Worm (Caenorhabditis elegans) whole organism, young adult: ENCODE measurements around the gene his-62.

Experiments used
- D2030.7 ChIP-seq: fragments of 200-800 bp; sonication (Bioruptor generic); IDR thresholded peaks from 2 replicates; pipeline ENCODE4 v1.3.6; 2022; ENCODE audit warnings: missing genetic modification reagents, missing genetic modification characterization, missing compliant biosample characterization
- F23B12.7 ChIP-seq: sonication (generic microtip); optimal IDR thresholded peaks from 2 replicates; lab custom pipeline; 2017; ENCODE audit warnings: missing genetic modification characterization, mild to moderate bottlenecking, missing compliant biosample characterization, antibody characterized with exemption, moderate library complexity; ENCODE audit not compliant: insufficient read depth
- F37B4.10 ChIP-seq: fragments of 200-800 bp; sonication (Bioruptor generic); IDR thresholded peaks from 2 replicates; pipeline ENCODE4 v1.3.6; 2022; ENCODE audit warnings: missing genetic modification characterization, missing compliant biosample characterization
- F39B2.1 ChIP-seq: fragments of 200-800 bp; sonication (Bioruptor generic); IDR thresholded peaks from 2 replicates; pipeline ENCODE4 v1.3.6; 2022; ENCODE audit warnings: missing genetic modification reagents, missing genetic modification characterization, missing compliant biosample characterization
- T07F8.4 ChIP-seq: sonication (generic microtip); optimal IDR thresholded peaks from 2 replicates; lab custom pipeline; 2016; ENCODE audit warnings: mild to moderate bottlenecking, missing genetic modification characterization, moderate library complexity, missing compliant biosample characterization
- Y53F4B.3 ChIP-seq: fragments of 200-800 bp; sonication (Bioruptor generic); IDR thresholded peaks from 2 replicates; pipeline ENCODE4 v1.3.6; 2022; ENCODE audit warnings: missing genetic modification reagents, missing genetic modification characterization, missing compliant biosample characterization
- Y56A3A.18 ChIP-seq: fragments of 200-800 bp; sonication (Bioruptor generic); IDR thresholded peaks from 2 replicates; pipeline ENCODE4 v1.3.6; 2022; ENCODE audit warnings: missing genetic modification reagents, missing genetic modification characterization, missing compliant biosample characterization
- Y67H2A.10 ChIP-seq: fragments of 200-800 bp; sonication (Bioruptor generic); conservative IDR thresholded peaks from 2 replicates; pipeline ENCODE4 v1.3.6; 2022; ENCODE audit warnings: missing genetic modification reagents, missing genetic modification characterization, missing compliant biosample characterization
- Y95B8A.8 ChIP-seq: fragments of 200-800 bp; sonication (Bioruptor generic); IDR thresholded peaks from 2 replicates; pipeline ENCODE4 v1.3.6; 2022; ENCODE audit warnings: missing genetic modification reagents, missing genetic modification characterization, missing compliant biosample characterization
- attf-3 ChIP-seq: fragments of 200-800 bp; sonication (Bioruptor generic); conservative IDR thresholded peaks from 2 replicates; pipeline ENCODE4 v1.3.6; 2022; ENCODE audit warnings: missing genetic modification reagents, missing genetic modification characterization, missing compliant biosample characterization
- attf-6 ChIP-seq: fragments of 200-800 bp; sonication (Bioruptor generic); IDR thresholded peaks from 2 replicates; pipeline ENCODE4 v1.3.6; 2022; ENCODE audit warnings: missing genetic modification reagents, missing genetic modification characterization, missing compliant biosample characterization
- bed-1 ChIP-seq: fragments of 200-800 bp; sonication (Bioruptor generic); IDR thresholded peaks from 2 replicates; pipeline ENCODE4 v1.3.6; 2022; ENCODE audit warnings: missing genetic modification reagents, missing genetic modification characterization, missing compliant biosample characterization
- bed-2 ChIP-seq: fragments of 200-800 bp; sonication (Bioruptor generic); IDR thresholded peaks from 2 replicates; pipeline ENCODE4 v1.3.6; 2022; ENCODE audit warnings: missing genetic modification reagents, missing genetic modification characterization, missing compliant biosample characterization
- ceh-27 ChIP-seq: fragments of 200-800 bp; sonication (Bioruptor generic); optimal IDR thresholded peaks from 2 replicates; lab custom pipeline; 2018; ENCODE audit warnings: mild to moderate bottlenecking, missing genetic modification characterization, moderate library complexity, missing compliant biosample characterization
- ceh-58 ChIP-seq: fragments of 200-800 bp; sonication (Bioruptor generic); IDR thresholded peaks from 2 replicates; pipeline ENCODE4 v1.3.6; 2022; ENCODE audit warnings: missing genetic modification characterization, missing compliant biosample characterization
- ceh-91 ChIP-seq: fragments of 200-800 bp; sonication (Bioruptor generic); IDR thresholded peaks from 2 replicates; pipeline ENCODE4 v1.3.6; 2022; ENCODE audit warnings: missing genetic modification reagents, missing genetic modification characterization, missing compliant biosample characterization
- chd-7 ChIP-seq: sonication (generic microtip); optimal IDR thresholded peaks from 2 replicates; lab custom pipeline; 2016; ENCODE audit warnings: mild to moderate bottlenecking, missing genetic modification characterization, moderate library complexity, missing compliant biosample characterization
- dox-1 ChIP-seq: fragments of 200-800 bp; sonication (Bioruptor generic); IDR thresholded peaks from 2 replicates; pipeline ENCODE4 v1.3.6; 2022; ENCODE audit warnings: missing genetic modification reagents, missing genetic modification characterization, missing compliant biosample characterization
- dpff-1 ChIP-seq: sonication (generic microtip); optimal IDR thresholded peaks from 2 replicates; lab custom pipeline; 2017; ENCODE audit warnings: mild to moderate bottlenecking, missing genetic modification characterization, missing compliant biosample characterization
- efl-1 ChIP-seq: fragments of 150-350 bp; optimal IDR thresholded peaks from 2 replicates; lab custom pipeline; 2014; ENCODE audit warnings: missing biosample characterization, missing genetic modification reagents, missing genetic modification characterization
- egrh-3 ChIP-seq: fragments of 200-800 bp; sonication (Bioruptor generic); IDR thresholded peaks from 2 replicates; pipeline ENCODE4 v1.3.6; 2022; ENCODE audit warnings: missing genetic modification reagents, missing genetic modification characterization, missing compliant biosample characterization
- ets-4 ChIP-seq: fragments of 200-800 bp; sonication (Bioruptor generic); optimal IDR thresholded peaks from 2 replicates; lab custom pipeline; 2018; ENCODE audit warnings: mild to moderate bottlenecking, missing genetic modification characterization, missing compliant biosample characterization
- him-1 ChIP-seq: sonication (generic microtip); optimal IDR thresholded peaks from 2 replicates; lab custom pipeline; 2016; ENCODE audit warnings: missing genotype, missing genetic modification reagents, missing genetic modification characterization, missing compliant biosample characterization
- hmg-1.2 ChIP-seq: fragments of 200-800 bp; sonication (Bioruptor generic); IDR thresholded peaks from 2 replicates; pipeline ENCODE4 v1.3.6; 2022; ENCODE audit warnings: missing genetic modification reagents, missing genetic modification characterization, missing compliant biosample characterization
- hrde-1 ChIP-seq: sonication (generic microtip); optimal IDR thresholded peaks from 2 replicates; lab custom pipeline; 2016; ENCODE audit warnings: missing genetic modification characterization, mild to moderate bottlenecking, missing compliant biosample characterization, moderate library complexity, missing genotype, missing genetic modification reagents, borderline replicate concordance
- lag-1 ChIP-seq: fragments of 200-800 bp; sonication (Bioruptor generic); IDR thresholded peaks from 2 replicates; pipeline ENCODE4 v1.3.6; 2022; ENCODE audit warnings: missing genetic modification reagents, missing genetic modification characterization, missing compliant biosample characterization
- let-526 ChIP-seq: fragments of 200-800 bp; sonication (Bioruptor generic); IDR thresholded peaks from 2 replicates; pipeline ENCODE4 v1.3.6; 2022; ENCODE audit warnings: missing genetic modification reagents, missing genetic modification characterization, missing compliant biosample characterization
- let-607 ChIP-seq, 2 experiments: fragments of 200-800 bp in 1 of 2; sonication (Bioruptor generic) in 1 of 2; sonication (generic microtip) in 1 of 2; optimal IDR thresholded peaks; 2 replicates each; lab custom pipeline; 2016 to 2018; ENCODE audit warnings: mild to moderate bottlenecking in 2 of 2, missing compliant biosample characterization in 2 of 2, missing genetic modification characterization in 2 of 2, moderate library complexity in 2 of 2, missing genotype in 1 of 2
- lin-40 ChIP-seq: sonication (generic microtip); optimal IDR thresholded peaks from 2 replicates; lab custom pipeline; 2016; ENCODE audit warnings: missing genetic modification characterization, mild to moderate bottlenecking, missing compliant biosample characterization, missing genotype, missing genetic modification reagents
- lin-54 ChIP-seq: fragments of 200-800 bp; sonication (Bioruptor generic); optimal IDR thresholded peaks from 2 replicates; lab custom pipeline; 2018; ENCODE audit warnings: mild to moderate bottlenecking, missing genetic modification characterization, missing compliant biosample characterization
- madf-10 ChIP-seq: sonication (generic microtip); optimal IDR thresholded peaks from 2 replicates; lab custom pipeline; 2016; ENCODE audit warnings: mild to moderate bottlenecking, missing genetic modification characterization, missing compliant biosample characterization
- madf-8 ChIP-seq: fragments of 200-800 bp; sonication (Bioruptor generic); conservative IDR thresholded peaks from 2 replicates; pipeline ENCODE4 v1.3.6; 2022; ENCODE audit warnings: missing genetic modification reagents, missing genetic modification characterization, missing compliant biosample characterization
- nfya-1 ChIP-seq: sonication (generic microtip); optimal IDR thresholded peaks from 2 replicates; lab custom pipeline; 2017; ENCODE audit warnings: antibody characterized with exemption, missing compliant biosample characterization, missing genetic modification characterization, borderline replicate concordance; ENCODE audit not compliant: insufficient read depth
- nfya-2 ChIP-seq: fragments of 200-800 bp; sonication (Bioruptor generic); IDR thresholded peaks from 2 replicates; pipeline ENCODE4 v1.3.6; 2022; ENCODE audit warnings: missing genetic modification reagents, missing genetic modification characterization, missing compliant biosample characterization
- pha-4 ChIP-seq: fragments of 150-350 bp; sonication (generic microtip); optimal IDR thresholded peaks from 2 replicates; lab custom pipeline; 2014; ENCODE audit warnings: missing biosample characterization, missing genetic modification reagents, missing genetic modification characterization
- rcor-1 ChIP-seq: fragments of 200-800 bp; sonication (Bioruptor generic); IDR thresholded peaks from 2 replicates; pipeline ENCODE4 v1.3.6; 2022; ENCODE audit warnings: missing genetic modification reagents, missing genetic modification characterization, missing compliant biosample characterization
- rpc-1 ChIP-seq, 2 experiments: fragments of 150-350 bp in 1 of 2; sonication (generic microtip) in 1 of 2; optimal IDR thresholded peaks; 2 replicates each; lab custom pipeline; 2014 to 2018; ENCODE audit warnings: missing biosample characterization in 1 of 2, missing genetic modification characterization in 1 of 2, missing genetic modification reagents in 1 of 2, missing genotype in 1 of 2
- snpc-1.3 ChIP-seq: sonication (generic microtip); optimal IDR thresholded peaks from 2 replicates; lab custom pipeline; 2017; ENCODE audit warnings: missing genetic modification characterization, mild to moderate bottlenecking, missing compliant biosample characterization, antibody characterized with exemption, moderate library complexity, missing genotype, missing genetic modification reagents; ENCODE audit not compliant: insufficient read depth
- sptf-2 ChIP-seq: fragments of 200-800 bp; sonication (Bioruptor generic); optimal IDR thresholded peaks from 2 replicates; lab custom pipeline; 2018; ENCODE audit warnings: mild to moderate bottlenecking, missing genetic modification characterization, missing compliant biosample characterization
- tbp1 ChIP-seq: fragments of 200-800 bp; sonication (Bioruptor generic); optimal IDR thresholded peaks from 2 replicates; lab custom pipeline; 2018; ENCODE audit warnings: mild to moderate bottlenecking, missing genetic modification characterization, missing compliant biosample characterization
- tbx-9 ChIP-seq: sonication (generic microtip); optimal IDR thresholded peaks from 2 replicates; lab custom pipeline; 2016; ENCODE audit warnings: borderline replicate concordance, missing genetic modification characterization, inconsistent platforms, missing compliant biosample characterization
- unc-130 ChIP-seq: sonication (generic microtip); optimal IDR thresholded peaks from 2 replicates; lab custom pipeline; 2016; ENCODE audit warnings: missing genetic modification reagents, missing genetic modification characterization, missing compliant biosample characterization
- xnd-1 ChIP-seq: sonication (generic microtip); optimal IDR thresholded peaks from 2 replicates; lab custom pipeline; 2016; ENCODE audit warnings: missing genotype, missing genetic modification reagents, missing genetic modification characterization, missing compliant biosample characterization
- zim-3 ChIP-seq: sonication (generic microtip); optimal IDR thresholded peaks from 2 replicates; lab custom pipeline; 2017; ENCODE audit warnings: mild to moderate bottlenecking, missing genetic modification characterization, moderate library complexity, missing compliant biosample characterization
- ztf-26 ChIP-seq: sonication (generic microtip); optimal IDR thresholded peaks from 2 replicates; lab custom pipeline; 2017; ENCODE audit warnings: missing genetic modification characterization, missing compliant biosample characterization
- ztf-28 ChIP-seq: fragments of 200-800 bp; sonication (Bioruptor generic); IDR thresholded peaks from 2 replicates; pipeline ENCODE4 v1.3.6; 2022; ENCODE audit warnings: missing genetic modification reagents, missing genetic modification characterization, missing compliant biosample characterization

The his-62 gene

DNA sequence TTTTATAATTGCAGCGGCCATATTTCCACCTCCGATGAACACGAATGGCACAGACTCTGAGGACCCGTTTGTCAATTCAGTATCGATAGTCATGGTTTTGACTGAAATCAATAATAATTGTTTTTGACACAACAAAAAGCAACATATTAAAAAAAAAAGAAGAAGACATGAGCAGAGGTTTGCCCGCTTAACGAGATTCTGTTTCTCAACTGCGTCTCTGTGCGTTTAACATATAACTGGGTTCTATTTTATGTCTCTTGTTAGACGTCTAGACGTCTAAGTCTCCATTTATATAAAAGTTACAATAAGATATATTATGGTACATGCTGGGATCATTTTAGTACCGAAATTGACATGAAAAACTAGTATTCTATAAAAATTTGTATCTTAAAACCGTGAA is 9.1 kb upstream of the his-62 start, which contains the start of gene pycr-4:
TSS of gene pycr-4 (minus strand) at position 101 of the 400 bp plus-strand sequence.
- no peak for TF ChIP-seq bed-1
- peak; percentile 36; the same call in 1 of the 2 replicates for TF ChIP-seq hmg-1.2

- no peak for TF ChIP-seq tbx-9 (tag; lab: Kevin White, UChicago)
- TF ChIP-seq lag-1 (GFP tag; lab: Robert Waterston, UW), result no peak
- TF ChIP-seq attf-3, result no peak
- TF ChIP-seq Y56A3A.18 (GFP tag; lab: Robert Waterston, UW), result no peak
- no peak for TF ChIP-seq nfya-1 (tag; lab: Kevin White, UChicago)
- no peak for TF ChIP-seq bed-1
- no peak for TF ChIP-seq chd-7 (tag; lab: Kevin White, UChicago)
- no peak for TF ChIP-seq bed-2 (GFP tag; lab: Robert Waterston, UW)
- TF ChIP-seq hmg-1.2, result peak; percentile 54
- TF ChIP-seq Y67H2A.10 (GFP tag; lab: Robert Waterston, UW), result peak; percentile 56; the same call in 1 of the 2 replicates
- no peak for TF ChIP-seq nfya-2 (GFP tag; lab: Robert Waterston, UW)
- TF ChIP-seq let-607 (tag; optimal IDR thresholded peaks at IDR 0.05; lab: Kevin White, UChicago), result no peak
- TF ChIP-seq unc-130, result peak; percentile 79
- TF ChIP-seq attf-6 (GFP tag; lab: Robert Waterston, UW), result no peak
- TF ChIP-seq efl-1 (GFP tag; lab: Kevin White, UChicago), result peak; percentile 99
- no peak for TF ChIP-seq F23B12.7 (tag; lab: Kevin White, UChicago)
- TF ChIP-seq tbp1 (GFP tag; lab: Kevin White, UChicago), result peak; percentile 69
- TF ChIP-seq egrh-3 (GFP tag; lab: Robert Waterston, UW), result no peak
- no peak for TF ChIP-seq Y53F4B.3 (GFP tag; lab: Robert Waterston, UW)
- TF ChIP-seq ceh-27 (GFP tag; lab: Kevin White, UChicago), result no peak
- no peak for TF ChIP-seq lin-40 (tag; lab: Kevin White, UChicago)
- TF ChIP-seq Y95B8A.8, result peak; percentile 92
- no peak for TF ChIP-seq ztf-26 (tag; lab: Kevin White, UChicago)
- no peak for TF ChIP-seq rpc-1 (optimal IDR thresholded peaks at IDR 0.05; lab: Kevin White, UChicago)
- TF ChIP-seq rpc-1 (tag; optimal IDR thresholded peaks at IDR 0.05; lab: Kevin White, UChicago), result no peak
- TF ChIP-seq F37B4.10 (GFP tag; lab: Robert Waterston, UW), result no peak
- no peak for TF ChIP-seq pha-4 (tag; lab: Kevin White, UChicago)
- TF ChIP-seq lin-54 (GFP tag; lab: Kevin White, UChicago), result peak; percentile 85
- no peak for TF ChIP-seq dpff-1
- TF ChIP-seq snpc-1.3, result peak; percentile 50
- TF ChIP-seq D2030.7, result peak; percentile 93
- no peak for TF ChIP-seq let-526
- no peak for TF ChIP-seq ets-4 (GFP tag; lab: Kevin White, UChicago)
- TF ChIP-seq ceh-58, result no peak
- peak; percentile 69 for TF ChIP-seq hrde-1 (tag; lab: Kevin White, UChicago)
- peak; percentile 80 for TF ChIP-seq rcor-1
- TF ChIP-seq dox-1 (GFP tag; lab: Robert Waterston, UW), result peak; percentile 88
- no peak for TF ChIP-seq sptf-2 (GFP tag; lab: Kevin White, UChicago)
- no peak for TF ChIP-seq him-1 (tag; lab: Kevin White, UChicago)
- TF ChIP-seq F39B2.1, result no peak
- TF ChIP-seq zim-3 (tag; lab: Kevin White, UChicago), result no peak
- peak; percentile 92 for TF ChIP-seq ceh-91 (GFP tag; lab: Robert Waterston, UW)
- peak; percentile 95 for TF ChIP-seq madf-8 (GFP tag; lab: Robert Waterston, UW)
- no peak for TF ChIP-seq T07F8.4
- no peak for TF ChIP-seq madf-10 (tag; lab: Kevin White, UChicago)
- peak; percentile 67; the same call in 1 of the 2 replicates for TF ChIP-seq ztf-28 (GFP tag; lab: Robert Waterston, UW)
- TF ChIP-seq xnd-1, result peak; percentile 95
Observed at ce11 chrIV:7477697-7478096, 8.6 kb upstream of the his-62 start.
